Worm (Caenorhabditis elegans): ENCODE results near the gene vps-60.

DNA sequence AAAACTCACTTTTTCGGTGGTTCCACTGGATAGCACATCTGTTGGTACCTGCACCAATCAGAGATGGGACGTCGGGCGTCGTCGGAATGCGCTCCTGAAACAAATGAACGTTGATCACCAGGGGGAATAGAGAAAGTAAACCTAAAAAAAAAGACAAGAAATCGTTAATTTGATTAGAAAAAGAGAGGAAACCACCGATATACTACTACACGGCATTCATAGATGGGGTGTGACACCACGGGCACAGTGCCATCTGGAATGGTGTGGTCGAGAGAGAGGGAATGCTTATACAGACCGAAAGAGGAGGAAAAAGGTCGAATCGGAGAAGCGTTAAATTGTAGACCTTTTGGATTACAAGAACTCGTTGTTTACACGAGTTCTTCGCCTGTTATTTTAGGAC is 17.8 kb downstream of the vps-60 start, which contains the start of gene C10B5.3:
- TF ChIP-seq T22C8.4 (GFP tag; IDR thresholded peaks at IDR 0.05), result no peak
- no peak for TF ChIP-seq flt-1 (GFP tag; IDR thresholded peaks at IDR 0.05)
- no peak for TF ChIP-seq ztf-29 (GFP tag; IDR thresholded peaks at IDR 0.05)
- TF ChIP-seq klf-2 (GFP tag; conservative IDR thresholded peaks at IDR 0.05), result no peak
- TF ChIP-seq med-1 (GFP tag; optimal IDR thresholded peaks at IDR 0.05; ENCODE audit: insufficient read depth), result no peak

Measured in whole organism, midembryonic.